Worm (Caenorhabditis elegans): ENCODE measurements around the gene skr-16.

ce11 chrIV:7184597-7184996 lies 16.1 kb downstream of the skr-16 start, which contains the start of gene clec-179:
- TF ChIP-seq zag-1 (tag; optimal IDR thresholded peaks at IDR 0.05) (no peak), egl-27 (tag; optimal IDR thresholded peaks at IDR 0.05) (no peak), lin-39 (tag; optimal IDR thresholded peaks at IDR 0.05) (no peak), sem-4 (tag; optimal IDR thresholded peaks at IDR 0.05) (no peak), snpc-4 (tag; optimal IDR thresholded peaks at IDR 0.05) (no peak), R02D3.7 (tag; optimal IDR thresholded peaks at IDR 0.05) (no peak), ZK546.5 (tag; optimal IDR thresholded peaks at IDR 0.05) (no peak), mdl-1 (tag; optimal IDR thresholded peaks at IDR 0.05) (no peak), blmp-1 (tag; optimal IDR thresholded peaks at IDR 0.05; ENCODE audit: insufficient read depth) (no peak), nhr-12 (tag; optimal IDR thresholded peaks at IDR 0.05) (no peak), aly-2 (tag; optimal IDR thresholded peaks at IDR 0.05) (no peak), elt-3 (tag; optimal IDR thresholded peaks at IDR 0.05) (no peak), ztf-4 (tag; optimal IDR thresholded peaks at IDR 0.05) (no peak), sma-9 (GFP tag; optimal IDR thresholded peaks at IDR 0.05) (no peak), sma-9 (tag; optimal IDR thresholded peaks at IDR 0.05) (no peak)

Measured in whole organism, L2 larva.